Worm (Caenorhabditis elegans) whole organism, young adult: Measurements from ENCODE around the gene bath-27.

ENCODE experiments used
- B0035.1 ChIP-seq: sonication (generic microtip); optimal IDR thresholded peaks from 2 replicates; lab custom pipeline; 2016; ENCODE audit warnings: missing genetic modification characterization, mild to moderate bottlenecking, missing compliant biosample characterization, missing genotype, missing genetic modification reagents
- athp-1 ChIP-seq: sonication (generic microtip); optimal IDR thresholded peaks from 2 replicates; lab custom pipeline; 2017; ENCODE audit warnings: mild to moderate bottlenecking, missing genetic modification characterization, missing compliant biosample characterization
- bed-1 ChIP-seq: fragments of 200-800 bp; sonication (Bioruptor generic); IDR thresholded peaks from 2 replicates; pipeline ENCODE4 v1.3.6; 2022; ENCODE audit warnings: missing genetic modification reagents, missing genetic modification characterization, missing compliant biosample characterization
- snpc-1.1 ChIP-seq: sonication (generic microtip); optimal IDR thresholded peaks from 2 replicates; lab custom pipeline; 2017; ENCODE audit warnings: missing genetic modification characterization, mild to moderate bottlenecking, missing compliant biosample characterization, antibody characterized with exemption, moderate library complexity, missing genotype, missing genetic modification reagents; ENCODE audit not compliant: insufficient read depth
- unc-130 ChIP-seq: sonication (generic microtip); optimal IDR thresholded peaks from 2 replicates; lab custom pipeline; 2016; ENCODE audit warnings: missing genetic modification reagents, missing genetic modification characterization, missing compliant biosample characterization
- unc-62 ChIP-seq: fragments of 150-350 bp; optimal IDR thresholded peaks from 2 replicates; lab custom pipeline; 2014; ENCODE audit warnings: missing biosample characterization, missing genetic modification reagents, missing genetic modification characterization

ce11 chrII:3383116-3383515, 24.2 kb downstream of the bath-27 start:
- no peak for TF ChIP-seq unc-62
- TF ChIP-seq athp-1 = no peak
- no peak for TF ChIP-seq bed-1 (GFP tag; lab: Robert Waterston, UW)
- no peak for TF ChIP-seq unc-130
- no peak for TF ChIP-seq snpc-1.1 (tag; lab: Kevin White, UChicago)
- TF ChIP-seq B0035.1 (tag; lab: Kevin White, UChicago) = no peak
